Worm (Caenorhabditis elegans) whole organism, L2 larva: ENCODE data around the gene srw-57.
A peak's percentile ranks its signal among the peaks of the same experiment; 100 is the strongest.
"Not testable (repeated sequence)": the region's sequence is repeated elsewhere in the genome, so short reads cannot be mapped to it uniquely, and the experiment has no call there.

ENCODE experiments used
- C34F6.9 ChIP-seq: fragments of 150-350 bp; optimal IDR thresholded peaks from 2 replicates; lab custom pipeline; 2014; ENCODE audit warnings: missing biosample characterization, missing genetic modification characterization
- F13H6.1 ChIP-seq: sonication (generic microtip); optimal IDR thresholded peaks from 2 replicates; lab custom pipeline; 2016; ENCODE audit warnings: missing genetic modification characterization, missing compliant biosample characterization
- R02D3.7 ChIP-seq: fragments of 150-350 bp; optimal IDR thresholded peaks from 2 replicates; lab custom pipeline; 2014; ENCODE audit warnings: missing biosample characterization, missing genetic modification characterization
- Y55F3AM.14 ChIP-seq: fragments of 200-800 bp; sonication (Bioruptor generic); optimal IDR thresholded peaks from 2 replicates; lab custom pipeline; 2018; ENCODE audit warnings: mild to moderate bottlenecking, missing genetic modification characterization, missing compliant biosample characterization
- alr-1 ChIP-seq: fragments of 150-350 bp; optimal IDR thresholded peaks from 2 replicates; lab custom pipeline; 2014; ENCODE audit warnings: missing biosample characterization, missing genetic modification characterization
- blmp-1 ChIP-seq: sonication (generic microtip); optimal IDR thresholded peaks from 2 replicates; lab custom pipeline; 2017; ENCODE audit warnings: missing genetic modification characterization, mild to moderate bottlenecking, missing compliant biosample characterization, antibody characterized with exemption, moderate library complexity; ENCODE audit not compliant: insufficient read depth
- ceh-16 ChIP-seq: fragments of 150-350 bp; optimal IDR thresholded peaks from 2 replicates; lab custom pipeline; 2014; ENCODE audit warnings: missing biosample characterization, missing genetic modification characterization
- crh-2 ChIP-seq: sonication (generic microtip); optimal IDR thresholded peaks from 2 replicates; lab custom pipeline; 2017; ENCODE audit warnings: missing biosample characterization, missing genetic modification characterization
- dmd-4 ChIP-seq: sonication (generic microtip); optimal IDR thresholded peaks from 2 replicates; lab custom pipeline; 2017; ENCODE audit warnings: missing biosample characterization, missing genetic modification characterization
- egl-27 ChIP-seq: sonication (generic microtip); optimal IDR thresholded peaks from 3 replicates; lab custom pipeline; 2017; ENCODE audit warnings: missing biosample characterization, missing genetic modification reagents, missing genetic modification characterization
- elt-3 ChIP-seq: sonication (generic microtip); optimal IDR thresholded peaks from 2 replicates; lab custom pipeline; 2017; ENCODE audit warnings: missing biosample characterization, missing genetic modification characterization
- fos-1 ChIP-seq: fragments of 150-350 bp; optimal IDR thresholded peaks from 2 replicates; lab custom pipeline; 2014; ENCODE audit warnings: missing biosample characterization, missing genetic modification characterization
- gmeb-1 ChIP-seq: fragments of 150-350 bp; optimal IDR thresholded peaks from 2 replicates; lab custom pipeline; 2014; ENCODE audit warnings: missing biosample characterization, missing genetic modification characterization
- lin-11 ChIP-seq: fragments of 150-350 bp; sonication (generic microtip); optimal IDR thresholded peaks from 2 replicates; lab custom pipeline; 2014; ENCODE audit warnings: missing biosample characterization, missing genetic modification characterization, inconsistent platforms, mixed read lengths
- lin-13 ChIP-seq: fragments of 150-350 bp; optimal IDR thresholded peaks from 2 replicates; lab custom pipeline; 2014; ENCODE audit warnings: missing biosample characterization, missing genetic modification reagents, missing genetic modification characterization
- lsy-2 ChIP-seq, 2 experiments: fragments of 150-350 bp in 1 of 2; sonication (generic microtip) in 1 of 2; optimal IDR thresholded peaks; 2 replicates each; lab custom pipeline; 2014 to 2017; ENCODE audit warnings: missing biosample characterization in 2 of 2, missing genetic modification characterization in 2 of 2
- mab-5 ChIP-seq: fragments of 150-350 bp; optimal IDR thresholded peaks from 2 replicates; lab custom pipeline; 2014; ENCODE audit warnings: missing biosample characterization, missing genetic modification characterization
- mbf-1 ChIP-seq: sonication (generic microtip); optimal IDR thresholded peaks from 2 replicates; lab custom pipeline; 2017; ENCODE audit warnings: missing biosample characterization, missing genetic modification characterization
- nhr-10 ChIP-seq: sonication (generic microtip); optimal IDR thresholded peaks from 2 replicates; lab custom pipeline; 2017; ENCODE audit warnings: missing biosample characterization, missing genetic modification characterization
- nhr-11 ChIP-seq: fragments of 150-350 bp; optimal IDR thresholded peaks from 2 replicates; lab custom pipeline; 2014; ENCODE audit warnings: missing biosample characterization, missing genetic modification characterization
- nhr-129 ChIP-seq: fragments of 150-350 bp; optimal IDR thresholded peaks from 2 replicates; lab custom pipeline; 2014; ENCODE audit warnings: missing biosample characterization, missing genetic modification characterization
- nhr-21 ChIP-seq: fragments of 150-350 bp; optimal IDR thresholded peaks from 2 replicates; lab custom pipeline; 2014; ENCODE audit warnings: missing biosample characterization, missing genetic modification characterization
- nhr-23 ChIP-seq: fragments of 150-350 bp; optimal IDR thresholded peaks from 2 replicates; lab custom pipeline; 2014; ENCODE audit warnings: missing biosample characterization, missing genetic modification reagents, missing genetic modification characterization
- nhr-237 ChIP-seq: fragments of 150-350 bp; optimal IDR thresholded peaks from 2 replicates; lab custom pipeline; 2014; ENCODE audit warnings: missing biosample characterization, missing genetic modification characterization
- nhr-25 ChIP-seq: fragments of 150-350 bp; sonication (generic microtip); optimal IDR thresholded peaks from 3 replicates; lab custom pipeline; 2014; ENCODE audit warnings: missing biosample characterization, missing genetic modification characterization
- peb-1 ChIP-seq: fragments of 150-350 bp; optimal IDR thresholded peaks from 2 replicates; lab custom pipeline; 2014; ENCODE audit warnings: missing biosample characterization, missing genetic modification characterization
- sma-3 ChIP-seq: sonication (generic microtip); optimal IDR thresholded peaks from 2 replicates; lab custom pipeline; 2016; ENCODE audit warnings: missing genetic modification reagents, missing genetic modification characterization, missing compliant biosample characterization
- sma-9 ChIP-seq, 2 experiments: fragments of 150-350 bp in 1 of 2; sonication (generic microtip) in 1 of 2; optimal IDR thresholded peaks; 2 replicates each; lab custom pipeline; 2014 to 2016; ENCODE audit warnings: missing genetic modification characterization in 2 of 2, mild to moderate bottlenecking in 1 of 2, missing biosample characterization in 1 of 2, missing compliant biosample characterization in 1 of 2, missing genetic modification reagents in 1 of 2, moderate library complexity in 1 of 2
- unc-55 ChIP-seq: fragments of 150-350 bp; sonication (generic microtip); optimal IDR thresholded peaks from 3 replicates; lab custom pipeline; 2014; ENCODE audit warnings: missing biosample characterization, missing genetic modification reagents, missing genetic modification characterization
- unc-62 ChIP-seq: fragments of 150-350 bp; optimal IDR thresholded peaks from 2 replicates; lab custom pipeline; 2014; ENCODE audit warnings: missing biosample characterization, missing genetic modification reagents, missing genetic modification characterization
- ztf-1 ChIP-seq: fragments of 200-800 bp; sonication (Bioruptor generic); conservative IDR thresholded peaks from 2 replicates; pipeline ENCODE4 v1.3.6; 2022; ENCODE audit warnings: missing genetic modification characterization, missing compliant biosample characterization
- ztf-4 ChIP-seq: fragments of 150-350 bp; optimal IDR thresholded peaks from 2 replicates; lab custom pipeline; 2014; ENCODE audit warnings: missing biosample characterization, missing genetic modification characterization

The srw-57 gene

DNA sequence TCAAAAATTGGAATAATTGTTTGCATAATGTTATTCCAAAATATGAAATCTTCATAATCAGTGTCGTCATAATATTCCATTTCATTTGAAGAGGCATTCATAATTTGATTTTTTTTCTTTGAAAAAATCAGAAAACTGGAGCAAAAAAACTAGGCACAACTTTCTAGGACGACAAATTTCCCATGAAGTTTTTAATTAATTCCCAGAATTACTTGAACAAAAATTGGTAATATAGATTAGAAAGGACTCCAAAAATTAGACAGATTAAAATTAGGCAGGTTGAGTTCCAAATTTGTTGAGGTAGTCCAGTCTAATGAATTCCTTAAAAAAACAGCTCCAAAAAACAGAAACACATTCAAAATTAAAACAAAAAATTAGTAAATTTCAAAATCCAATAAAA lies at the start of gene srw-57:
TSS of gene srw-57 (minus strand) at position 101 of the 400 bp plus-strand sequence.
- TF ChIP-seq mab-5 (tag; lab: Kevin White, UChicago) (no peak), nhr-237 (tag; lab: Kevin White, UChicago) (no peak), R02D3.7 (tag; lab: Kevin White, UChicago) (no peak)

- no peak for TF ChIP-seq mab-5 (tag; lab: Kevin White, UChicago)
- no peak for TF ChIP-seq mbf-1 (tag; lab: Kevin White, UChicago)
- TF ChIP-seq unc-62 (GFP tag; lab: Kevin White, UChicago): no peak
- no peak for TF ChIP-seq lin-13
- TF ChIP-seq unc-55: no peak
- no peak for TF ChIP-seq peb-1
- no peak for TF ChIP-seq nhr-129 (tag; lab: Kevin White, UChicago)
Measured at ce11 chrV:16002288-16002687, 47.5 kb upstream of the srw-57 start, which contains the start of gene nhr-63. TSS of gene nhr-63 (plus strand) at chrV:16002588.

DNA sequence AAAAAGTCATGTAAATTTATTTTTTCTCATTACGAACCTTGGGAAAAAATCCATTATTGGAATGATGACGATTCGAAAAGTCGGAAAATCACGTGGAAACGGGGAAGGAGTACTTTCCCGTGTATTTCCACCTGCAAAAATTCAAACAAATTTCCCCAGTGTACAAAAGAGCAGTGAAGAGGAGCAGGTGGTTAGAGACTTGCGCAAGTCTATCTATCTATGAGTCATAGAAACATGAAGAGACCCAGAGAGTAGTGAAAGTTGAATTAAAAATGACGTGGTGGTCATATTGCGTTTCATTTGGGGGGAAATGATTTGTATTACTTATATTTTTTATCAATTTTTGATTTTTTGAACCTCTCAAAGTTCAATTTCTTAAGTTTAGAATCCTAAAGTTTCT lies 45.6 kb upstream of the srw-57 start, which contains the start of gene nhr-50:
TSS of gene nhr-50 (minus strand) at position 199 of the 400 bp plus-strand sequence.
- TF ChIP-seq C34F6.9 (peak; percentile 45), fos-1 (tag; lab: Kevin White, UChicago) (peak; percentile 99), elt-3 (tag; lab: Kevin White, UChicago) (no peak), sma-3 (GFP tag; lab: Kevin White, UChicago) (peak; percentile 69), nhr-21 (tag; lab: Kevin White, UChicago) (peak; percentile 45), sma-9 (GFP tag; optimal IDR thresholded peaks at IDR 0.05; lab: Kevin White, UChicago) (peak; percentile 91), sma-9 (tag; optimal IDR thresholded peaks at IDR 0.05; lab: Kevin White, UChicago) (no peak), lsy-2 (tag; optimal IDR thresholded peaks at IDR 0.05; lab: Kevin White, UChicago) (no peak), gmeb-1 (tag; lab: Kevin White, UChicago) (peak; percentile 8), egl-27 (tag; lab: Kevin White, UChicago) (peak; percentile 57), nhr-11 (no peak), crh-2 (tag; lab: Kevin White, UChicago) (peak; percentile 83), nhr-129 (tag; lab: Kevin White, UChicago) (peak; percentile 54), ztf-4 (peak; percentile 8), F13H6.1 (peak; percentile 53), blmp-1 (tag; lab: Kevin White, UChicago) (peak; percentile 97)

DNA sequence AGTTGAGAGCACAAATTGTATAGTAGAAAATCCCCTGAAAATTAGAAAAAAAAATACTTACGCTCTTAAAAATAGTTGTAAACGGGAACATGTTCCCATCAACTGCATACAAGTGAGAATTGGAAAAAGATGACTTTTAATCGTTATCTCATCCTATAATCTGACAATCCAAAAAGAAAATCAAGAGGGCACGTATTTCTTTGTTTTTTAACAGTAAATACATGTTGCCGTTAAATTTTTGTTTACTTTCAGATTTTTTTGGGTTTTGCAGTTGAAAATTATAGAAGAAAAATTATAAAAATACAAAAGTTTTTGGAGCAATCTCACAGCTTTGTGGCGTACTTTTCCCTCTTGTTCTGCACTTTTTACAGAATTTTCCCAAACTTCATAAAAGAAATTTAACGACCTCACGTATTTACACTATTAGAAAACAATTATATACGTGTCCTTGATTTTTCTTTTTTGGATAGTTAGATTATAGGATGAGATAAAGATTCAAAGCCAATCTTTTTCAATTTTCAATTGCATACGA lies 41.9 kb upstream of the srw-57 start, which contains the start of the genes C06C6.9 and C06C6.8:
TSS of gene C06C6.9 (minus strand) at position 101 of the 532 bp plus-strand sequence.
TSS of gene C06C6.8 (plus strand) at position 482 of the 532 bp plus-strand sequence.
- TF ChIP-seq nhr-21 (tag; lab: Kevin White, UChicago) (no peak), sma-9 (GFP tag; optimal IDR thresholded peaks at IDR 0.05; lab: Kevin White, UChicago) (no peak), sma-9 (tag; optimal IDR thresholded peaks at IDR 0.05; lab: Kevin White, UChicago) (no peak), lin-11 (tag; lab: Kevin White, UChicago) (no peak), ztf-1 (no peak), nhr-25 (tag; lab: Kevin White, UChicago) (no peak), dmd-4 (tag; lab: Kevin White, UChicago) (no peak), egl-27 (tag; lab: Kevin White, UChicago) (no peak), nhr-23 (tag; lab: Kevin White, UChicago) (no peak), nhr-129 (tag; lab: Kevin White, UChicago) (no peak), unc-55 (no peak), nhr-11 (no peak), C34F6.9 (no peak), ceh-16 (tag; lab: Kevin White, UChicago) (no peak), Y55F3AM.14 (no peak), nhr-10 (tag; lab: Kevin White, UChicago) (no peak), fos-1 (tag; lab: Kevin White, UChicago) (no peak), elt-3 (tag; lab: Kevin White, UChicago) (no peak), mab-5 (tag; lab: Kevin White, UChicago) (no peak), lsy-2 (tag; optimal IDR thresholded peaks at IDR 0.05; lab: Kevin White, UChicago) (no peak), alr-1 (tag; lab: Kevin White, UChicago) (no peak)
- TF ChIP-seq, all 48 proteins: peak for 0

ce11 chrV:15991850-15992249 lies 37.0 kb upstream of the srw-57 start, which contains the start of gene C06C6.7:
TSS of gene C06C6.7 (plus strand) at chrV:15992150.
- TF ChIP-seq dmd-4 (tag; lab: Kevin White, UChicago); sma-3 (GFP tag; lab: Kevin White, UChicago); lsy-2 (tag; optimal IDR thresholded peaks at IDR 0.05; lab: Kevin White, UChicago): not testable (repeated sequence)
